Worm (Caenorhabditis elegans): Measurements from ENCODE around the gene spp-8.

The spp-8 gene

ce11 chrIV:8526050-8526449 lies 44.6 kb downstream of the spp-8 start:
- TF ChIP-seq C38D4.7 (GFP tag; optimal IDR thresholded peaks at IDR 0.05), result no peak
- TF ChIP-seq ceh-18 (tag; optimal IDR thresholded peaks at IDR 0.05), result peak; percentile 73
- peak; percentile 73 for TF ChIP-seq unc-55 (GFP tag; optimal IDR thresholded peaks at IDR 0.05)

ce11 chrIV:8526579-8526978 lies 45.1 kb downstream of the spp-8 start:
- TF ChIP-seq zip-5 (tag; optimal IDR thresholded peaks at IDR 0.05) (no peak), lin-11 (tag; optimal IDR thresholded peaks at IDR 0.05) (no peak), ceh-18 (tag; optimal IDR thresholded peaks at IDR 0.05) (no peak), dmd-4 (tag; optimal IDR thresholded peaks at IDR 0.05; ENCODE audit: borderline replicate concordance) (no peak), madf-2 (tag; optimal IDR thresholded peaks at IDR 0.05) (no peak), pha-4 (tag; optimal IDR thresholded peaks at IDR 0.05) (no peak), ets-4 (tag; optimal IDR thresholded peaks at IDR 0.05) (no peak), ahr-1 (tag; optimal IDR thresholded peaks at IDR 0.05) (no peak), mec-3 (tag; optimal IDR thresholded peaks at IDR 0.05; ENCODE audit: borderline replicate concordance) (no peak), sdc-2 (tag; optimal IDR thresholded peaks at IDR 0.05) (no peak), fkh-10 (GFP tag; optimal IDR thresholded peaks at IDR 0.05) (no peak), pha-2 (tag; optimal IDR thresholded peaks at IDR 0.05) (no peak), ceh-30 (tag; optimal IDR thresholded peaks at IDR 0.05) (no peak), ceh-45 (GFP tag; IDR thresholded peaks at IDR 0.05) (no peak), hlh-30 (tag; optimal IDR thresholded peaks at IDR 0.05; ENCODE audit: insufficient read depth) (no peak), tbx-2 (tag; optimal IDR thresholded peaks at IDR 0.05) (no peak), syd-9 (tag; optimal IDR thresholded peaks at IDR 0.05) (no peak)

- TF ChIP-seq ceh-24 (tag; optimal IDR thresholded peaks at IDR 0.05) (no peak), hlh-6 (tag; optimal IDR thresholded peaks at IDR 0.05) (no peak), ceh-18 (tag; optimal IDR thresholded peaks at IDR 0.05) (peak; percentile 68), ref-2 (tag; optimal IDR thresholded peaks at IDR 0.05) (no peak), elt-2 (tag; optimal IDR thresholded peaks at IDR 0.05) (peak; percentile 95), hlh-8 (tag; optimal IDR thresholded peaks at IDR 0.05) (no peak), rnt-1 (tag; optimal IDR thresholded peaks at IDR 0.05) (peak; percentile 3), K09A11.1 (tag; optimal IDR thresholded peaks at IDR 0.05; ENCODE audit: insufficient read depth) (no peak), ceh-14 (tag; optimal IDR thresholded peaks at IDR 0.05) (no peak), K02D7.2 (tag; optimal IDR thresholded peaks at IDR 0.05) (no peak), sox-4 (tag; optimal IDR thresholded peaks at IDR 0.05) (no peak), ceh-48 (tag; optimal IDR thresholded peaks at IDR 0.05) (no peak), pqm-1 (tag; optimal IDR thresholded peaks at IDR 0.05) (peak; percentile 51), syd-9 (tag; optimal IDR thresholded peaks at IDR 0.05) (no peak), ceh-45 (GFP tag; IDR thresholded peaks at IDR 0.05) (no peak), hlh-30 (tag; optimal IDR thresholded peaks at IDR 0.05; ENCODE audit: insufficient read depth) (peak; percentile 82), elt-4 (tag; optimal IDR thresholded peaks at IDR 0.05) (no peak)
These were observed 46.1 kb downstream of the spp-8 start for ce11 chrIV:8527598-8528012.

ce11 chrIV:8528345-8528744 lies 46.9 kb downstream of the spp-8 start:
- no peak for TF ChIP-seq lim-6 (tag; optimal IDR thresholded peaks at IDR 0.05)
- TF ChIP-seq ceh-9 (tag; optimal IDR thresholded peaks at IDR 0.05), result no peak
- peak; percentile 9 for TF ChIP-seq elt-2 (tag; optimal IDR thresholded peaks at IDR 0.05)

ce11 chrIV:8529039-8529438 lies 47.6 kb downstream of the spp-8 start:
- TF ChIP-seq hlh-30 (tag; optimal IDR thresholded peaks at IDR 0.05; ENCODE audit: insufficient read depth) (peak; percentile 58), ceh-45 (GFP tag; IDR thresholded peaks at IDR 0.05) (no peak)
